Worm (Caenorhabditis elegans): Measurements from ENCODE around the gene F12E12.2.

ce11 chrII:3788356-3788962 is 48.7 kb downstream of the F12E12.2 start:
- no peak for TF ChIP-seq ZK546.5 (tag; optimal IDR thresholded peaks at IDR 0.05)
- TF ChIP-seq ama-1 (optimal IDR thresholded peaks at IDR 0.05) = no peak
- no peak for TF ChIP-seq nhr-77 (tag; optimal IDR thresholded peaks at IDR 0.05)
